5 worm cellular contexts compared by ENCODE assay signal in the genomic region with DNA sequence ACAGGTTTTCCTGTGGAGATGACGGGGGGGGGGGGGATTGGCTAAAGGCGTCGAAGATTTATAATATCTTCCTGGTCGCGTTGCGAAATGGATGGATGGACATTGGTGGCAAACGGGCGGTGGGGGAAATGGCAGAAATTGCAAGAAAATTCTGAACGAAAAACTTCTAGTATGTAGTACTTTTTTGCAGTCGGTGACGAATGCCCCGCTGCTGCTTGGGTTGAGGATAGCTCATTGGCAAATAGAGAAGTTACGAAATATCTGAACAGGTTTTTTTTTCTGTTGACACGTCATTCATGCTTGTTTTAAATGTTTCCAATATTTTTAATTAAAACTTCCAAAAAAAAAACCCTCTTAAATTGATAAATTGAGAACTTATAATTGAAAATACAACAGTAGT.
A peak's percentile ranks its signal among the peaks of the same experiment; 100 is the strongest.
TF ChIP-seq lines count a peak whose summit lies in the region.

No protein-coding gene starts in this region.

TF ChIP-seq in whole organism, L1 larva, 84 proteins besides CTCF, POLR2A, EP300 and RAD21 (continues in another document):
- TF ChIP-seq ceh-82 (tag; optimal IDR thresholded peaks at IDR 0.05; lab: Kevin White, UChicago) (no peak), ztf-4 (tag; optimal IDR thresholded peaks at IDR 0.05; lab: Kevin White, UChicago) (peak; percentile 25), snpc-4 (tag; optimal IDR thresholded peaks at IDR 0.05; lab: Kevin White, UChicago) (no peak), irx-1 (tag; optimal IDR thresholded peaks at IDR 0.05; lab: Kevin White, UChicago) (no peak), pag-3 (tag; optimal IDR thresholded peaks at IDR 0.05; lab: Kevin White, UChicago; ENCODE audit: borderline replicate concordance, insufficient read depth) (no peak), lin-15B (tag; optimal IDR thresholded peaks at IDR 0.05; lab: Kevin White, UChicago) (no peak), grh-1 (GFP tag; IDR thresholded peaks at IDR 0.05; lab: Robert Waterston, UW) (peak; percentile 67), dsc-1 (tag; optimal IDR thresholded peaks at IDR 0.05; lab: Kevin White, UChicago) (no peak), nhr-20 (tag; optimal IDR thresholded peaks at IDR 0.05; lab: Kevin White, UChicago) (no peak), ama-1 (optimal IDR thresholded peaks at IDR 0.05; lab: Kevin White, UChicago) (no peak), hlh-4 (tag; optimal IDR thresholded peaks at IDR 0.05; lab: Kevin White, UChicago) (no peak), unc-62 (GFP tag; optimal IDR thresholded peaks at IDR 0.05; lab: Kevin White, UChicago) (no peak), Y116A8C.19 (tag; optimal IDR thresholded peaks at IDR 0.05; lab: Kevin White, UChicago; ENCODE audit: borderline replicate concordance) (no peak), lin-14 (GFP tag; optimal IDR thresholded peaks at IDR 0.05; lab: Kevin White, UChicago) (no peak), tbx-2 (tag; optimal IDR thresholded peaks at IDR 0.05; lab: Kevin White, UChicago) (no peak), C16A3.4 (tag; optimal IDR thresholded peaks at IDR 0.05; lab: Kevin White, UChicago) (no peak), zip-4 (GFP tag; optimal IDR thresholded peaks at IDR 0.05; lab: Kevin White, UChicago) (peak; percentile 30), rnt-1 (tag; optimal IDR thresholded peaks at IDR 0.05; lab: Kevin White, UChicago) (no peak)

TF ChIP-seq in whole organism, L2 larva, 48 proteins besides CTCF, POLR2A, EP300 and RAD21:
- TF ChIP-seq lin-13 (GFP tag; optimal IDR thresholded peaks at IDR 0.05; lab: Kevin White, UChicago) (peak; percentile 13), nhr-10 (tag; optimal IDR thresholded peaks at IDR 0.05; lab: Kevin White, UChicago) (no peak)

TF ChIP-seq in whole organism, L3 larva, 47 proteins besides CTCF, POLR2A, EP300 and RAD21 (continues in another document):
- no peak for TF ChIP-seq ZK546.5 (tag; optimal IDR thresholded peaks at IDR 0.05; lab: Kevin White, UChicago)
- no peak for TF ChIP-seq nhr-28 (tag; optimal IDR thresholded peaks at IDR 0.05; lab: Kevin White, UChicago)
- no peak for TF ChIP-seq fkh-2 (tag; optimal IDR thresholded peaks at IDR 0.05; lab: Kevin White, UChicago)
- no peak for TF ChIP-seq mdl-1 (tag; optimal IDR thresholded peaks at IDR 0.05; lab: Kevin White, UChicago)
- no peak for TF ChIP-seq tbx-2 (tag; optimal IDR thresholded peaks at IDR 0.05; lab: Kevin White, UChicago)
- TF ChIP-seq ceh-9 (tag; optimal IDR thresholded peaks at IDR 0.05; lab: Kevin White, UChicago), result no peak
- peak; percentile 18 for TF ChIP-seq pha-4 (tag; optimal IDR thresholded peaks at IDR 0.05; lab: Kevin White, UChicago)
- TF ChIP-seq daf-12 (tag; optimal IDR thresholded peaks at IDR 0.05; lab: Kevin White, UChicago), result no peak
- TF ChIP-seq lin-15B (tag; optimal IDR thresholded peaks at IDR 0.05; lab: Kevin White, UChicago), result no peak
- TF ChIP-seq hmg-11 (tag; optimal IDR thresholded peaks at IDR 0.05; lab: Kevin White, UChicago), result no peak
- no peak for TF ChIP-seq elt-3 (tag; optimal IDR thresholded peaks at IDR 0.05; lab: Kevin White, UChicago)
- TF ChIP-seq ceh-28 (tag; optimal IDR thresholded peaks at IDR 0.05; lab: Kevin White, UChicago), result no peak
- peak; percentile 33 for TF ChIP-seq nhr-23 (tag; optimal IDR thresholded peaks at IDR 0.05; lab: Kevin White, UChicago)
- TF ChIP-seq snpc-4 (tag; optimal IDR thresholded peaks at IDR 0.05; lab: Kevin White, UChicago), result no peak
- no peak for TF ChIP-seq eor-1 (tag; optimal IDR thresholded peaks at IDR 0.05; lab: Kevin White, UChicago)
- no peak for TF ChIP-seq sea-2 (GFP tag; optimal IDR thresholded peaks at IDR 0.05; lab: Kevin White, UChicago)
- TF ChIP-seq egl-27 (tag; optimal IDR thresholded peaks at IDR 0.05; lab: Kevin White, UChicago), result no peak
- no peak for TF ChIP-seq nhr-77 (tag; optimal IDR thresholded peaks at IDR 0.05; lab: Kevin White, UChicago)
- no peak for TF ChIP-seq ceh-16 (tag; optimal IDR thresholded peaks at IDR 0.05; lab: Kevin White, UChicago)
- no peak for TF ChIP-seq fkh-10 (GFP tag; optimal IDR thresholded peaks at IDR 0.05; lab: Kevin White, UChicago)
- TF ChIP-seq ztf-4 (tag; optimal IDR thresholded peaks at IDR 0.05; lab: Kevin White, UChicago), result no peak
- no peak for TF ChIP-seq nfya-1 (tag; optimal IDR thresholded peaks at IDR 0.05; lab: Kevin White, UChicago; ENCODE audit: insufficient read depth)
- no peak for TF ChIP-seq zag-1 (tag; optimal IDR thresholded peaks at IDR 0.05; lab: Kevin White, UChicago)
- peak; percentile 18 for TF ChIP-seq ama-1 (optimal IDR thresholded peaks at IDR 0.05; lab: Kevin White, UChicago)
- no peak for TF ChIP-seq R02D3.7 (tag; optimal IDR thresholded peaks at IDR 0.05; lab: Kevin White, UChicago)

TF ChIP-seq in whole organism, L4 larva, 104 proteins besides CTCF, POLR2A, EP300 and RAD21:
- TF ChIP-seq zip-2 (tag; optimal IDR thresholded peaks at IDR 0.05; lab: Kevin White, UChicago) (no peak), saeg-2 (GFP tag; IDR thresholded peaks at IDR 0.05; lab: Robert Waterston, UW) (no peak), ceh-20 (GFP tag; IDR thresholded peaks at IDR 0.05; lab: Robert Waterston, UW) (no peak), lin-29 (GFP tag; IDR thresholded peaks at IDR 0.05; lab: Robert Waterston, UW) (peak; percentile 27; the same call in 1 of the 2 replicates), zfp-3 (GFP tag; conservative IDR thresholded peaks at IDR 0.05; lab: Robert Waterston, UW) (0 out of 2 replicates have a peak, but pooled peaks have one; percentile 16), unc-62 (GFP tag; optimal IDR thresholded peaks at IDR 0.05 in 1 of 2; lab: Kevin White, UChicago) (peak in 1 of 2 experiments; percentile 39), unc-62 (tag; optimal IDR thresholded peaks at IDR 0.05; lab: Kevin White, UChicago) (no peak), cey-2 (tag; optimal IDR thresholded peaks at IDR 0.05; lab: Kevin White, UChicago; ENCODE audit: borderline replicate concordance, insufficient read depth) (no peak), nhr-28 (tag; optimal IDR thresholded peaks at IDR 0.05; lab: Kevin White, UChicago) (no peak), mdt-29 (GFP tag; IDR thresholded peaks at IDR 0.05; lab: Robert Waterston, UW) (no peak), php-3 (GFP tag; IDR thresholded peaks at IDR 0.05; lab: Robert Waterston, UW) (no peak), arid-1 (GFP tag; conservative IDR thresholded peaks at IDR 0.05; lab: Robert Waterston, UW) (0 out of 2 replicates have a peak, but pooled peaks have one; percentile 8), nhr-25 (tag; optimal IDR thresholded peaks at IDR 0.05; lab: Kevin White, UChicago; ENCODE audit: borderline replicate concordance, insufficient read depth) (no peak), aha-1 (tag; lab: Kevin White, UChicago) (peak; percentile 61)

TF ChIP-seq in whole organism, young adult, 124 proteins besides CTCF, POLR2A, EP300 and RAD21:
- TF ChIP-seq hlh-26 (GFP tag; conservative IDR thresholded peaks at IDR 0.05; lab: Robert Waterston, UW) (no peak), cebp-1 (GFP tag; IDR thresholded peaks at IDR 0.05; lab: Robert Waterston, UW) (peak; percentile 62; the same call in 1 of the 2 replicates), cebp-1 (tag; optimal IDR thresholded peaks at IDR 0.05; lab: Kevin White, UChicago) (peak; percentile 86)
